Worm (Caenorhabditis elegans) whole organism, midembryonic: Measurements from ENCODE around the gene clec-141.

Experiments
- flt-1 ChIP-seq: fragments of 200-800 bp; sonication (Bioruptor generic); IDR thresholded peaks from 2 replicates; pipeline ENCODE4 v1.3.6; 2022; ENCODE audit warnings: missing genetic modification characterization, missing compliant biosample characterization
- ref-1 ChIP-seq: fragments of 200-800 bp; sonication (Bioruptor generic); conservative IDR thresholded peaks from 2 replicates; pipeline ENCODE4 v1.3.6; 2022; ENCODE audit warnings: missing genetic modification reagents, missing genetic modification characterization, missing compliant biosample characterization
- tab-1 ChIP-seq: fragments of 200-800 bp; sonication (Bioruptor generic); IDR thresholded peaks from 2 replicates; pipeline ENCODE4 v1.3.6; 2022; ENCODE audit warnings: missing genetic modification characterization, missing compliant biosample characterization
- ztf-23 ChIP-seq: fragments of 200-800 bp; sonication (Bioruptor generic); IDR thresholded peaks from 2 replicates; pipeline ENCODE4 v1.3.6; 2022; ENCODE audit warnings: missing genetic modification reagents, missing genetic modification characterization, missing compliant biosample characterization
- ztf-29 ChIP-seq: fragments of 200-800 bp; sonication (Bioruptor generic); IDR thresholded peaks from 2 replicates; pipeline ENCODE4 v1.3.6; 2022; ENCODE audit warnings: missing genetic modification reagents, missing genetic modification characterization, missing compliant biosample characterization

- no peak for TF ChIP-seq ref-1
- no peak for TF ChIP-seq tab-1 (GFP tag; lab: Robert Waterston, UW)
- no peak for TF ChIP-seq ztf-23
- no peak for TF ChIP-seq flt-1 (GFP tag; lab: Robert Waterston, UW)
- TF ChIP-seq ztf-29 (GFP tag; lab: Robert Waterston, UW), result no peak
These were observed 29.4 kb upstream of the clec-141 start, which contains the start of gene dct-5 for ce11 chrII:5436833-5437232.
